Worm (Caenorhabditis elegans): Measurements from ENCODE around the gene F21C10.19.

Gene F21C10.19

ce11 chrV:9084252-9084651 is 46.6 kb upstream of the F21C10.19 start (continued):
- TF ChIP-seq egl-13 (tag; optimal IDR thresholded peaks at IDR 0.05) (no peak), nhr-77 (tag; optimal IDR thresholded peaks at IDR 0.05) (no peak), efl-3 (GFP tag; optimal IDR thresholded peaks at IDR 0.05) (no peak), nhr-47 (tag; optimal IDR thresholded peaks at IDR 0.05) (no peak), ama-1 (optimal IDR thresholded peaks at IDR 0.05) (no peak), fkh-8 (tag; optimal IDR thresholded peaks at IDR 0.05) (no peak), egl-27 (tag; optimal IDR thresholded peaks at IDR 0.05) (no peak), irx-1 (tag; optimal IDR thresholded peaks at IDR 0.05) (no peak), lir-3 (tag; optimal IDR thresholded peaks at IDR 0.05; ENCODE audit: poor library complexity) (no peak), snu-23 (GFP tag; optimal IDR thresholded peaks at IDR 0.05) (no peak), nhr-85 (tag) (peak; percentile 80), elt-3 (tag; optimal IDR thresholded peaks at IDR 0.05) (peak in 2 of 6 experiments; percentile 9 to 12), ztf-4 (tag; optimal IDR thresholded peaks at IDR 0.05) (no peak), nhr-19 (GFP tag; conservative IDR thresholded peaks at IDR 0.05) (0 out of 2 replicates have a peak, but pooled peaks have one; percentile 23), C04F5.9 (tag; optimal IDR thresholded peaks at IDR 0.05) (no peak)

- TF ChIP-seq lin-35 (GFP tag; optimal IDR thresholded peaks at IDR 0.05) (peak in 1 of 2 experiments; percentile 13), mab-9 (GFP tag; IDR thresholded peaks at IDR 0.05) (no peak), nhr-19 (GFP tag; conservative IDR thresholded peaks at IDR 0.05) (no peak), xbp-1 (tag; optimal IDR thresholded peaks at IDR 0.05) (no peak), nhr-90 (tag; optimal IDR thresholded peaks at IDR 0.05; ENCODE audit: poor library complexity) (no peak), mep-1 (tag; optimal IDR thresholded peaks at IDR 0.05) (peak; percentile 26), ceh-82 (tag; optimal IDR thresholded peaks at IDR 0.05) (no peak), zag-1 (tag; optimal IDR thresholded peaks at IDR 0.05) (no peak), skn-1 (tag; optimal IDR thresholded peaks at IDR 0.05) (no peak), efl-3 (GFP tag; optimal IDR thresholded peaks at IDR 0.05) (no peak), nhr-20 (tag; optimal IDR thresholded peaks at IDR 0.05) (no peak), elt-3 (tag; optimal IDR thresholded peaks at IDR 0.05) (peak in 2 of 6 experiments; percentile 24 to 28), nhr-85 (tag) (peak; percentile 82), hlh-17 (GFP tag; optimal IDR thresholded peaks at IDR 0.05; ENCODE audit: borderline replicate concordance) (no peak)
These were observed 45.0 kb upstream of the F21C10.19 start for ce11 chrV:9085845-9086244.

ce11 chrV:9088758-9089157 is 42.1 kb upstream of the F21C10.19 start:
- TF ChIP-seq ama-1 (optimal IDR thresholded peaks at IDR 0.05) (peak; percentile 76), nhr-85 (tag) (peak; percentile 20), mab-9 (GFP tag; IDR thresholded peaks at IDR 0.05) (0 out of 2 replicates have a peak, but pooled peaks have one; percentile 8), C16A3.4 (tag; optimal IDR thresholded peaks at IDR 0.05) (no peak), efl-3 (GFP tag; optimal IDR thresholded peaks at IDR 0.05) (no peak), pax-3 (tag; optimal IDR thresholded peaks at IDR 0.05) (no peak), nhr-47 (tag; optimal IDR thresholded peaks at IDR 0.05) (no peak)

- TF ChIP-seq snpc-4 (tag; optimal IDR thresholded peaks at IDR 0.05) = peak; percentile 40
These were observed 39.8 kb upstream of the F21C10.19 start for ce11 chrV:9090824-9091798.

ce11 chrV:9092209-9092608 is 38.7 kb upstream of the F21C10.19 start, which contains the start of gene T27E4.1:
Gene T27E4.1, plus strand, starts transcription at chrV:9092345.
- TF ChIP-seq lin-14 (GFP tag; optimal IDR thresholded peaks at IDR 0.05) = peak; percentile 63
- no peak for TF ChIP-seq ceh-82 (tag; optimal IDR thresholded peaks at IDR 0.05)

Measured in whole organism, L1 larva.